Fruit fly (Drosophila melanogaster) whole organism, pupa: ENCODE data around the gene CG1271.

Experiments used
- CG10348 ChIP-seq: fragments of 200-800 bp; sonication (Bioruptor generic); IDR thresholded peaks from 2 replicates; pipeline ENCODE4 v1.3.6; 2022; ENCODE audit warnings: missing biosample characterization, missing genetic modification characterization
- CG13204 ChIP-seq: fragments of 200-800 bp; sonication (Bioruptor generic); optimal IDR thresholded peaks from 2 replicates; lab custom pipeline; 2018; ENCODE audit warnings: missing biosample characterization, mild to moderate bottlenecking, missing genetic modification characterization, moderate library complexity
- CG14655 ChIP-seq: fragments of 200-800 bp; sonication (Bioruptor generic); optimal IDR thresholded peaks from 3 replicates; lab custom pipeline; 2017; ENCODE audit warnings: mild to moderate bottlenecking, missing biosample characterization, missing genetic modification reagents, missing genetic modification characterization
- CG17806 ChIP-seq: fragments of 200-800 bp; sonication (Bioruptor generic); optimal IDR thresholded peaks from 2 replicates; lab custom pipeline; 2018; ENCODE audit warnings: missing biosample characterization, mild to moderate bottlenecking, missing genetic modification characterization, moderate library complexity
- CG32121 ChIP-seq: fragments of 200-800 bp; sonication (Bioruptor generic); IDR thresholded peaks from 2 replicates; pipeline ENCODE4 v1.3.6; 2022; ENCODE audit warnings: missing biosample characterization, missing genetic modification characterization
- CG4496 ChIP-seq: fragments of 200-800 bp; sonication (Bioruptor generic); IDR thresholded peaks from 3 replicates; pipeline ENCODE4 v1.3.6; 2022; ENCODE audit warnings: missing biosample characterization, missing genetic modification characterization
- CG9948 ChIP-seq: fragments of 200-800 bp; sonication (Bioruptor generic); optimal IDR thresholded peaks from 2 replicates; lab custom pipeline; 2018; ENCODE audit warnings: missing biosample characterization, mild to moderate bottlenecking, missing genetic modification characterization, moderate library complexity
- EcR ChIP-seq: fragments of 200-800 bp; sonication (Bioruptor generic); optimal IDR thresholded peaks from 3 replicates; lab custom pipeline; 2019; ENCODE audit warnings: missing biosample characterization, missing genetic modification characterization, mild to moderate bottlenecking, moderate library complexity, missing genetic modification reagents
- Pif1A ChIP-seq: fragments of 200-800 bp; sonication (Bioruptor generic); optimal IDR thresholded peaks from 3 replicates; lab custom pipeline; 2016; ENCODE audit warnings: missing biosample characterization, missing genetic modification characterization
- gl ChIP-seq: fragments of 200-800 bp; sonication (Bioruptor generic); optimal IDR thresholded peaks from 2 replicates; lab custom pipeline; 2018; ENCODE audit warnings: missing biosample characterization, mild to moderate bottlenecking, missing genetic modification characterization

- TF ChIP-seq CG14655 (peak; percentile 66), EcR (GFP tag; lab: Kevin White, UChicago) (no peak), CG10348 (no peak), CG32121 (GFP tag; lab: Robert Waterston, UW) (peak; percentile 77), CG9948 (tag; lab: Kevin White, UChicago) (peak; percentile 60), CG4496 (GFP tag; lab: Robert Waterston, UW) (peak; percentile 87), gl (no peak), CG13204 (GFP tag; lab: Kevin White, UChicago) (no peak), CG17806 (peak; percentile 41), Pif1A (peak; percentile 66)
Measured at dm6 chr3L:3042150-3043049, 9.9 kb upstream of the CG1271 start, which contains the start of gene Prx4.
